Worm (Caenorhabditis elegans) whole organism, midembryonic: ENCODE data around the gene H20J04.1.

Experiments used
- flt-1 ChIP-seq: fragments of 200-800 bp; sonication (Bioruptor generic); IDR thresholded peaks from 2 replicates; pipeline ENCODE4 v1.3.6; 2022; ENCODE audit warnings: missing genetic modification characterization, missing compliant biosample characterization
- klf-2 ChIP-seq: fragments of 200-800 bp; sonication (Bioruptor generic); conservative IDR thresholded peaks from 2 replicates; pipeline ENCODE4 v1.3.6; 2022; ENCODE audit warnings: missing genetic modification reagents, missing genetic modification characterization, missing compliant biosample characterization
- ref-1 ChIP-seq: fragments of 200-800 bp; sonication (Bioruptor generic); conservative IDR thresholded peaks from 2 replicates; pipeline ENCODE4 v1.3.6; 2022; ENCODE audit warnings: missing genetic modification reagents, missing genetic modification characterization, missing compliant biosample characterization
- tab-1 ChIP-seq: fragments of 200-800 bp; sonication (Bioruptor generic); IDR thresholded peaks from 2 replicates; pipeline ENCODE4 v1.3.6; 2022; ENCODE audit warnings: missing genetic modification characterization, missing compliant biosample characterization

- no peak for TF ChIP-seq klf-2
- no peak for TF ChIP-seq flt-1 (GFP tag; lab: Robert Waterston, UW)
- no peak for TF ChIP-seq ref-1
- no peak for TF ChIP-seq tab-1 (GFP tag; lab: Robert Waterston, UW)
These were observed 12.5 kb downstream of the H20J04.1 start, which contains the start of gene try-9 for ce11 chrII:4367923-4368322.
